Worm (Caenorhabditis elegans): Measurements from ENCODE around the gene grl-25.
"Not testable (repeated sequence)": the region's sequence is repeated elsewhere in the genome, so short reads cannot be mapped to it uniquely, and the experiment has no call there.

ce11 chrIII:9005905-9006372 is 43.8 kb downstream of the grl-25 start, which contains the start of gene rab-6.1:
- TF ChIP-seq unc-86 (tag; optimal IDR thresholded peaks at IDR 0.05); ceh-19 (GFP tag; optimal IDR thresholded peaks at IDR 0.05); pha-4 (tag; optimal IDR thresholded peaks at IDR 0.05): not testable (repeated sequence)
